Fruit fly (Drosophila melanogaster) whole organism, embryonic: Measurements from ENCODE around the gene hyd.
A peak's percentile ranks its signal among the peaks of the same experiment; 100 is the strongest.

Experiments used
- B-H2 ChIP-seq: fragments of 200-800 bp; sonication (Bioruptor generic); optimal IDR thresholded peaks from 2 replicates; lab custom pipeline; 2018; ENCODE audit warnings: missing biosample characterization, mild to moderate bottlenecking, missing genetic modification characterization
- Bdp1 ChIP-seq: fragments of 200-800 bp; sonication (Bioruptor generic); optimal IDR thresholded peaks from 3 replicates; lab custom pipeline; 2016; ENCODE audit warnings: missing biosample characterization, missing genetic modification characterization
- Bteb2 ChIP-seq: fragments of 200-800 bp; sonication (Bioruptor generic); optimal IDR thresholded peaks from 2 replicates; lab custom pipeline; 2016; ENCODE audit warnings: missing biosample characterization, missing genetic modification characterization
- CG10543 ChIP-seq: fragments of 200-800 bp; sonication (Bioruptor generic); optimal IDR thresholded peaks from 3 replicates; lab custom pipeline; 2017; ENCODE audit warnings: missing biosample characterization, mild to moderate bottlenecking, missing genetic modification characterization, moderate library complexity
- CG11093 ChIP-seq: fragments of 200-800 bp; sonication (Bioruptor generic); IDR thresholded peaks from 3 replicates; pipeline ENCODE4 v1.3.6; 2022; ENCODE audit warnings: missing biosample characterization, missing genetic modification characterization
- CG11247 ChIP-seq: fragments of 200-800 bp; sonication (Bioruptor generic); IDR thresholded peaks from 2 replicates; pipeline ENCODE4 v1.3.6; 2022; ENCODE audit warnings: missing biosample characterization, missing genetic modification characterization
- CG12155 ChIP-seq: fragments of 200-800 bp; sonication (Bioruptor generic); optimal IDR thresholded peaks from 3 replicates; lab custom pipeline; 2016; ENCODE audit warnings: missing biosample characterization, missing genetic modification characterization
- CG13424 ChIP-seq: fragments of 200-800 bp; sonication (Bioruptor generic); optimal IDR thresholded peaks from 2 replicates; lab custom pipeline; 2019; ENCODE audit warnings: missing biosample characterization, mild to moderate bottlenecking, missing genetic modification characterization, moderate library complexity
- CG13624 ChIP-seq: fragments of 200-800 bp; sonication (Bioruptor generic); optimal IDR thresholded peaks from 2 replicates; lab custom pipeline; 2016; ENCODE audit warnings: missing biosample characterization, missing genetic modification characterization
- CG15479 ChIP-seq: fragments of 200-800 bp; sonication (Bioruptor generic); optimal IDR thresholded peaks from 3 replicates; lab custom pipeline; 2019; ENCODE audit warnings: missing biosample characterization, mild to moderate bottlenecking, missing genetic modification characterization, moderate library complexity
- CG15696 ChIP-seq: fragments of 200-800 bp; sonication (Bioruptor generic); optimal IDR thresholded peaks from 2 replicates; lab custom pipeline; 2019; ENCODE audit warnings: missing biosample characterization, mild to moderate bottlenecking, missing genetic modification characterization, moderate library complexity
- CG1602 ChIP-seq: fragments of 200-800 bp; sonication (Bioruptor generic); optimal IDR thresholded peaks from 3 replicates; lab custom pipeline; 2016; ENCODE audit warnings: missing biosample characterization, missing genetic modification characterization
- CG17829 ChIP-seq: fragments of 200-800 bp; optimal IDR thresholded peaks from 2 replicates; lab custom pipeline; 2019; ENCODE audit warnings: missing biosample characterization, mild to moderate bottlenecking, missing genetic modification characterization, moderate library complexity
- CG18262 ChIP-seq: fragments of 200-800 bp; optimal IDR thresholded peaks from 3 replicates; lab custom pipeline; 2019; ENCODE audit warnings: missing biosample characterization, mild to moderate bottlenecking, missing genetic modification characterization, moderate library complexity
- CG30020 ChIP-seq: fragments of 200-800 bp; optimal IDR thresholded peaks from 2 replicates; lab custom pipeline; 2019; ENCODE audit warnings: missing biosample characterization, mild to moderate bottlenecking, missing genetic modification characterization, moderate library complexity
- CG31441 ChIP-seq: fragments of 200-800 bp; sonication (Bioruptor generic); IDR thresholded peaks from 2 replicates; pipeline ENCODE4 v1.3.6; 2022; ENCODE audit warnings: missing biosample characterization, missing genetic modification characterization
- CG3281 ChIP-seq: fragments of 200-800 bp; sonication (Bioruptor generic); optimal IDR thresholded peaks from 3 replicates; lab custom pipeline; 2017; ENCODE audit warnings: missing biosample characterization, mild to moderate bottlenecking, missing genetic modification characterization
- CG33557 ChIP-seq: fragments of 200-800 bp; sonication (Bioruptor generic); optimal IDR thresholded peaks from 2 replicates; lab custom pipeline; 2019; ENCODE audit warnings: missing biosample characterization, mild to moderate bottlenecking, missing genetic modification characterization, moderate library complexity
- CG34376 ChIP-seq: fragments of 200-800 bp; sonication (Bioruptor generic); optimal IDR thresholded peaks from 2 replicates; lab custom pipeline; 2018; ENCODE audit warnings: missing biosample characterization, mild to moderate bottlenecking, missing genetic modification characterization
- CG3838 ChIP-seq: fragments of 200-800 bp; sonication (Bioruptor generic); optimal IDR thresholded peaks from 3 replicates; lab custom pipeline; 2016; ENCODE audit warnings: missing biosample characterization, missing genetic modification characterization
- CG4820 ChIP-seq: fragments of 200-800 bp; sonication (Bioruptor generic); optimal IDR thresholded peaks from 3 replicates; lab custom pipeline; 2016; ENCODE audit warnings: missing biosample characterization, missing genetic modification characterization
- CG4854 ChIP-seq: fragments of 200-800 bp; sonication (Bioruptor generic); optimal IDR thresholded peaks from 2 replicates; lab custom pipeline; 2016; ENCODE audit warnings: missing biosample characterization, missing genetic modification characterization, inconsistent platforms
- CG7556 ChIP-seq: fragments of 200-800 bp; sonication (Bioruptor generic); optimal IDR thresholded peaks from 2 replicates; lab custom pipeline; 2017; ENCODE audit warnings: missing biosample characterization, mild to moderate bottlenecking, missing genetic modification characterization
- CG7745 ChIP-seq: fragments of 200-800 bp; sonication (Bioruptor generic); optimal IDR thresholded peaks from 2 replicates; lab custom pipeline; 2018; ENCODE audit warnings: missing biosample characterization, mild to moderate bottlenecking, missing genetic modification characterization, moderate library complexity
- CG7963 ChIP-seq: fragments of 200-800 bp; sonication (Bioruptor generic); IDR thresholded peaks from 3 replicates; pipeline ENCODE4 v1.3.6; 2022; ENCODE audit warnings: missing biosample characterization, missing genetic modification characterization; ENCODE audit not compliant: partially characterized antibody
- CoRest ChIP-seq: fragments of 200-800 bp; sonication (Bioruptor generic); optimal IDR thresholded peaks from 3 replicates; lab custom pipeline; 2018; ENCODE audit warnings: missing biosample characterization, mild to moderate bottlenecking, missing genetic modification characterization, moderate library complexity
- HLH54F ChIP-seq: fragments of 200-800 bp; sonication (Bioruptor generic); optimal IDR thresholded peaks from 3 replicates; lab custom pipeline; 2016; ENCODE audit warnings: missing biosample characterization, missing genetic modification characterization
- Hand ChIP-seq: fragments of 200-800 bp; sonication (Bioruptor generic); optimal IDR thresholded peaks from 2 replicates; lab custom pipeline; 2017; ENCODE audit warnings: mild to moderate bottlenecking, missing biosample characterization, missing genetic modification reagents, missing genetic modification characterization
- Hey ChIP-seq: fragments of 200-800 bp; sonication (Bioruptor generic); optimal IDR thresholded peaks from 3 replicates; lab custom pipeline; 2018; ENCODE audit warnings: missing biosample characterization, mild to moderate bottlenecking, missing genetic modification characterization
- Hr78 ChIP-seq, 2 experiments: fragments of 200-800 bp in 1 of 2; fragments of >200 bp in 1 of 2; sonication (Bioruptor generic) in 1 of 2; optimal IDR thresholded peaks; 2 replicates each; lab custom pipeline; 2017 to 2019; ENCODE audit warnings: missing biosample characterization in 2 of 2, missing genetic modification characterization in 2 of 2, mild to moderate bottlenecking in 1 of 2, moderate library complexity in 1 of 2
- Kr ChIP-seq: fragments of 200-800 bp; sonication (Bioruptor generic); optimal IDR thresholded peaks from 2 replicates; lab custom pipeline; 2017; ENCODE audit warnings: missing biosample characterization, mild to moderate bottlenecking, missing genetic modification characterization
- MTF-1 ChIP-seq: fragments of 200-800 bp; sonication (Bioruptor generic); optimal IDR thresholded peaks from 2 replicates; lab custom pipeline; 2018; ENCODE audit warnings: missing biosample characterization, mild to moderate bottlenecking, missing genetic modification characterization, borderline replicate concordance
- Opbp ChIP-seq: fragments of 200-800 bp; sonication (Bioruptor generic); IDR thresholded peaks from 3 replicates; pipeline ENCODE4 v1.3.6; 2022; ENCODE audit warnings: missing biosample characterization, missing genetic modification characterization; ENCODE audit not compliant: partially characterized antibody
- Sin3A ChIP-seq: fragments of >200 bp; optimal IDR thresholded peaks from 2 replicates; lab custom pipeline; 2018
- Spps ChIP-seq: fragments of 200-800 bp; sonication (Bioruptor generic); optimal IDR thresholded peaks from 2 replicates; lab custom pipeline; 2018; ENCODE audit warnings: missing biosample characterization, mild to moderate bottlenecking, missing genetic modification characterization
- al ChIP-seq: fragments of 200-800 bp; sonication (Bioruptor generic); IDR thresholded peaks from 2 replicates; pipeline ENCODE4 v1.3.6; 2022; ENCODE audit warnings: missing biosample characterization, missing genetic modification characterization
- corto ChIP-seq: fragments of 200-800 bp; sonication (Bioruptor generic); optimal IDR thresholded peaks from 2 replicates; lab custom pipeline; 2016; ENCODE audit warnings: missing biosample characterization, mild to moderate bottlenecking, missing genetic modification characterization, moderate library complexity
- dati ChIP-seq: fragments of 200-800 bp; sonication (Bioruptor generic); IDR thresholded peaks from 2 replicates; pipeline ENCODE4 v1.3.6; 2022; ENCODE audit warnings: missing biosample characterization, missing genetic modification characterization
- dm ChIP-seq: fragments of 200-800 bp; sonication (Bioruptor generic); optimal IDR thresholded peaks from 3 replicates; lab custom pipeline; 2016; ENCODE audit warnings: missing biosample characterization, missing genetic modification characterization
- jing ChIP-seq: fragments of 200-800 bp; sonication (Bioruptor generic); optimal IDR thresholded peaks from 2 replicates; lab custom pipeline; 2018; ENCODE audit warnings: missing biosample characterization, mild to moderate bottlenecking, missing genetic modification characterization
- jumu ChIP-seq: fragments of 200-800 bp; sonication (Bioruptor generic); optimal IDR thresholded peaks from 3 replicates; lab custom pipeline; 2016; ENCODE audit warnings: missing biosample characterization, missing genetic modification characterization
- nmo ChIP-seq: fragments of 200-800 bp; sonication (Bioruptor generic); optimal IDR thresholded peaks from 2 replicates; lab custom pipeline; 2018; ENCODE audit warnings: missing biosample characterization, mild to moderate bottlenecking, missing genetic modification characterization, moderate library complexity
- odd ChIP-seq: fragments of 200-800 bp; sonication (Bioruptor generic); optimal IDR thresholded peaks from 2 replicates; lab custom pipeline; 2017; ENCODE audit warnings: missing biosample characterization, mild to moderate bottlenecking, missing genetic modification characterization
- pfk ChIP-seq: fragments of 200-800 bp; sonication (Bioruptor generic); optimal IDR thresholded peaks from 2 replicates; lab custom pipeline; 2018; ENCODE audit warnings: missing biosample characterization, mild to moderate bottlenecking, missing genetic modification characterization, moderate library complexity
- scrt ChIP-seq: fragments of 200-800 bp; sonication (Bioruptor generic); optimal IDR thresholded peaks from 2 replicates; lab custom pipeline; 2018; ENCODE audit warnings: missing biosample characterization, mild to moderate bottlenecking, missing genetic modification characterization, moderate library complexity
- sob ChIP-seq: fragments of 200-800 bp; sonication (Bioruptor generic); IDR thresholded peaks from 2 replicates; pipeline ENCODE4 v1.3.6; 2022; ENCODE audit warnings: missing biosample characterization, missing genetic modification characterization
- sqz ChIP-seq: fragments of 200-800 bp; sonication (Bioruptor generic); optimal IDR thresholded peaks from 3 replicates; lab custom pipeline; 2018; ENCODE audit warnings: missing biosample characterization, mild to moderate bottlenecking, missing genetic modification characterization
- sr ChIP-seq: fragments of 200-800 bp; sonication (Bioruptor generic); IDR thresholded peaks from 3 replicates; pipeline ENCODE4 v1.3.6; 2022; ENCODE audit warnings: missing biosample characterization, missing genetic modification characterization
- ttk ChIP-seq: fragments of 200-800 bp; sonication (Bioruptor generic); IDR thresholded peaks from 2 replicates; pipeline ENCODE4 v2.1.2; 2022; ENCODE audit warnings: missing biosample characterization, missing genetic modification characterization

The hyd gene

dm6 chr3R:9747272-9747874, 22.0 kb upstream of the hyd start, which contains the start of gene CG12948 (continued):
- peak; percentile 57 for TF ChIP-seq CG17829
- TF ChIP-seq dm (GFP tag; lab: Kevin White, UChicago) = peak; percentile 22
- peak; percentile 49 for TF ChIP-seq nmo
- TF ChIP-seq ttk (GFP tag; lab: Robert Waterston, UW) = no peak
- TF ChIP-seq al (GFP tag; lab: Robert Waterston, UW) = peak; percentile 42; the same call in 1 of the 2 replicates
- TF ChIP-seq CG3281 (GFP tag; lab: Kevin White, UChicago) = peak; percentile 71
- TF ChIP-seq Sin3A = peak; percentile 55
- peak; percentile 49 for TF ChIP-seq corto (GFP tag; lab: Kevin White, UChicago)
- TF ChIP-seq B-H2 (GFP tag; lab: Kevin White, UChicago) = peak; percentile 66
- peak; percentile 46 for TF ChIP-seq CG15479 (GFP tag; lab: Kevin White, UChicago)
- peak; percentile 63 for TF ChIP-seq CG34376 (GFP tag; lab: Kevin White, UChicago)
- peak; percentile 60 for TF ChIP-seq CG33557
- no peak for TF ChIP-seq pfk (GFP tag; lab: Kevin White, UChicago)
- peak; percentile 57 for TF ChIP-seq CG15696
- no peak for TF ChIP-seq CG7556 (GFP tag; lab: Kevin White, UChicago)
- peak; percentile 66; the same call in 2 of the 3 replicates for TF ChIP-seq CG7963 (GFP tag; lab: Robert Waterston, UW)
- peak; percentile 53 for TF ChIP-seq HLH54F
- no peak for TF ChIP-seq jing (GFP tag; lab: Kevin White, UChicago)
- TF ChIP-seq Bteb2 = peak; percentile 16
- TF ChIP-seq sob (GFP tag; lab: Robert Waterston, UW) = peak; percentile 60
- TF ChIP-seq MTF-1 (GFP tag; lab: Kevin White, UChicago) = no peak
- peak; percentile 46 for TF ChIP-seq CG4820 (GFP tag; lab: Kevin White, UChicago)
- TF ChIP-seq CG4854 (GFP tag; lab: Kevin White, UChicago) = peak; percentile 9
- peak; percentile 10 for TF ChIP-seq jumu (GFP tag; lab: Kevin White, UChicago)
- TF ChIP-seq Spps = peak; percentile 4
- peak; percentile 69 for TF ChIP-seq CG13424 (tag; lab: Kevin White, UChicago)
- no peak for TF ChIP-seq odd (GFP tag; lab: Kevin White, UChicago)
- TF ChIP-seq Hey (tag; lab: Kevin White, UChicago) = no peak
- TF ChIP-seq CoRest (tag; lab: Kevin White, UChicago) = peak; percentile 58
- TF ChIP-seq CG30020 (tag; lab: Kevin White, UChicago) = peak; percentile 40
- TF ChIP-seq CG18262 = peak; percentile 52
- TF ChIP-seq CG31441 (GFP tag; lab: Robert Waterston, UW) = no peak; the same call in 1 of the 2 replicates
- TF ChIP-seq CG11093 (GFP tag; lab: Robert Waterston, UW) = 0 out of 3 replicates have a peak, but pooled peaks have one; percentile 27
- peak; percentile 66 for TF ChIP-seq CG13624 (GFP tag; lab: Kevin White, UChicago)
- peak; percentile 76; the same call in 2 of the 3 replicates for TF ChIP-seq Opbp
- TF ChIP-seq CG3838 (GFP tag; lab: Kevin White, UChicago) = no peak
- TF ChIP-seq dati (GFP tag; lab: Robert Waterston, UW) = no peak
- TF ChIP-seq CG7745 = no peak
- TF ChIP-seq sqz (GFP tag; lab: Kevin White, UChicago) = peak; percentile 97
- TF ChIP-seq Hr78 (GFP tag; optimal IDR thresholded peaks at IDR 0.05; lab: Kevin White, UChicago) = no peak
- peak; percentile 18; the same call in 1 of the 2 replicates for TF ChIP-seq CG11247 (GFP tag; lab: Robert Waterston, UW)
- no peak for TF ChIP-seq Kr (GFP tag; lab: Kevin White, UChicago)
- peak; percentile 93 for TF ChIP-seq sr (GFP tag; lab: Robert Waterston, UW)
- TF ChIP-seq CG12155 (GFP tag; lab: Kevin White, UChicago) = peak; percentile 39
- TF ChIP-seq Hand = no peak
- no peak for TF ChIP-seq scrt (GFP tag; lab: Kevin White, UChicago)
- peak; percentile 32 for TF ChIP-seq CG1602
- peak; percentile 23 for TF ChIP-seq Bdp1
- peak; percentile 62 for TF ChIP-seq CG10543
